Fruit fly (Drosophila melanogaster): ENCODE results near the gene Best1.

Best1 gene

dm6 chr3R:10149667-10150398, 20.5 kb downstream of the Best1 start (continued):
- TF ChIP-seq CG15011 (GFP tag; optimal IDR thresholded peaks at IDR 0.05) (no peak), CG17328 (GFP tag; IDR thresholded peaks at IDR 0.05) (no peak), CG17359 (tag; optimal IDR thresholded peaks at IDR 0.05) (peak; percentile 21), kah (GFP tag; optimal IDR thresholded peaks at IDR 0.05) (no peak), Mrtf (GFP tag; IDR thresholded peaks at IDR 0.05) (no peak), MBD-R2 (GFP tag; IDR thresholded peaks at IDR 0.05) (no peak), CG4404 (GFP tag; IDR thresholded peaks at IDR 0.05) (no peak), unc-4 (GFP tag; IDR thresholded peaks at IDR 0.05; ENCODE audit: partially characterized antibody) (no peak), gcm (GFP tag; optimal IDR thresholded peaks at IDR 0.05) (no peak), chm (GFP tag; IDR thresholded peaks at IDR 0.05) (0 out of 2 replicates have a peak, but pooled peaks have one; percentile 9), nmo (GFP tag; optimal IDR thresholded peaks at IDR 0.05) (peak; percentile 7), YL-1 (GFP tag; optimal IDR thresholded peaks at IDR 0.05) (no peak)

- no peak for TF ChIP-seq gsb-n (tag; optimal IDR thresholded peaks at IDR 0.05)
- TF ChIP-seq crol (GFP tag; IDR thresholded peaks at IDR 0.05): no peak
- no peak for TF ChIP-seq emc (GFP tag; optimal IDR thresholded peaks at IDR 0.05)
- TF ChIP-seq Xrp1 (GFP tag; IDR thresholded peaks at IDR 0.05): no peak
- TF ChIP-seq CG15514 (GFP tag; optimal IDR thresholded peaks at IDR 0.05): peak; percentile 84
- no peak for TF ChIP-seq CG13424 (tag; optimal IDR thresholded peaks at IDR 0.05)
- TF ChIP-seq bcd (GFP tag; optimal IDR thresholded peaks at IDR 0.05): no peak
- no peak for TF ChIP-seq fd64A (GFP tag; optimal IDR thresholded peaks at IDR 0.05)
- peak; percentile 85 for TF ChIP-seq CTCF (GFP tag; optimal IDR thresholded peaks at IDR 0.05)
- TF ChIP-seq ttk (GFP tag; IDR thresholded peaks at IDR 0.05): no peak
- TF ChIP-seq CG2712 (tag; optimal IDR thresholded peaks at IDR 0.05): no peak
- TF ChIP-seq h (optimal IDR thresholded peaks at IDR 0.05): no peak
Measured at dm6 chr3R:10148376-10148887, 21.9 kb downstream of the Best1 start.

- TF ChIP-seq MBD-R2 (GFP tag; IDR thresholded peaks at IDR 0.05) (no peak), CG11695 (GFP tag; IDR thresholded peaks at IDR 0.05) (peak; percentile 64), pfk (GFP tag; optimal IDR thresholded peaks at IDR 0.05) (no peak), CG30403 (GFP tag; optimal IDR thresholded peaks at IDR 0.05) (no peak), D19A (tag; optimal IDR thresholded peaks at IDR 0.05) (no peak), sens (GFP tag) (peak; percentile 55), Med (GFP tag) (peak; percentile 34)
Measured at dm6 chr3R:10147176-10147575, 23.1 kb downstream of the Best1 start.

- TF ChIP-seq CG33557 (GFP tag; optimal IDR thresholded peaks at IDR 0.05): no peak
- TF ChIP-seq Poxn (GFP tag; IDR thresholded peaks at IDR 0.05): no peak
- TF ChIP-seq gsb-n (tag; optimal IDR thresholded peaks at IDR 0.05): peak; percentile 55
- TF ChIP-seq CG13123 (GFP tag; optimal IDR thresholded peaks at IDR 0.05): no peak
- no peak for TF ChIP-seq CG14667 (GFP tag; IDR thresholded peaks at IDR 0.05)
- TF ChIP-seq CG11560 (tag; IDR thresholded peaks at IDR 0.05): no peak
- peak; percentile 26 for TF ChIP-seq HLH54F (GFP tag; optimal IDR thresholded peaks at IDR 0.05)
- TF ChIP-seq CG10321 (GFP tag; IDR thresholded peaks at IDR 0.05): no peak
- TF ChIP-seq Taf1 (GFP tag; IDR thresholded peaks at IDR 0.05): no peak; the same call in 1 of the 2 replicates
- TF ChIP-seq usp (GFP tag; optimal IDR thresholded peaks at IDR 0.05): no peak
- peak; percentile 97 for TF ChIP-seq Dll (GFP tag; IDR thresholded peaks at IDR 0.05; ENCODE audit: partially characterized antibody)
- peak; percentile 57 for TF ChIP-seq phol (tag; optimal IDR thresholded peaks at IDR 0.05)
- peak; percentile 8 for TF ChIP-seq CG10979 (tag; optimal IDR thresholded peaks at IDR 0.05)
- peak in 1 of 3 experiments; percentile 35 for TF ChIP-seq Stat92E (GFP tag; optimal IDR thresholded peaks at IDR 0.05)
- TF ChIP-seq sima (GFP tag; optimal IDR thresholded peaks at IDR 0.05): no peak
- peak; percentile 13 for TF ChIP-seq Hsf (GFP tag; optimal IDR thresholded peaks at IDR 0.05)
Measured at dm6 chr3R:10144103-10144998, 25.9 kb downstream of the Best1 start, which contains the start of the genes TAF1B and Invadolysin. Gene TAF1B, minus strand, starts transcription at chr3R:10144184. Gene Invadolysin, plus strand, starts transcription at chr3R:10144668.
